Worm (Caenorhabditis elegans): ENCODE measurements around the gene F42A10.7.

Gene F42A10.7

ce11 chrIII:6173020-6173597 is 5.4 kb downstream of the F42A10.7 start, which contains the start of the genes abcf-3 and F42A10.5 (continued):
- TF ChIP-seq B0261.1 (tag; optimal IDR thresholded peaks at IDR 0.05) (no peak), ets-4 (GFP tag; optimal IDR thresholded peaks at IDR 0.05) (no peak), Y56A3A.18 (GFP tag; IDR thresholded peaks at IDR 0.05) (no peak), mcd-1 (GFP tag; IDR thresholded peaks at IDR 0.05) (peak; percentile 66), madf-10 (tag; optimal IDR thresholded peaks at IDR 0.05) (no peak), snpc-4 (GFP tag; optimal IDR thresholded peaks at IDR 0.05) (peak; percentile 20), snpc-4 (tag; optimal IDR thresholded peaks at IDR 0.05) (peak in 2 of 4 experiments; percentile 1 to 21), lag-1 (GFP tag; IDR thresholded peaks at IDR 0.05) (no peak), F33H1.4 (GFP tag; IDR thresholded peaks at IDR 0.05) (peak; percentile 58), Y95B8A.8 (GFP tag; IDR thresholded peaks at IDR 0.05) (no peak), nhr-27 (tag; optimal IDR thresholded peaks at IDR 0.05) (no peak), F39B2.1 (GFP tag; IDR thresholded peaks at IDR 0.05) (no peak), tlf-1 (GFP tag; optimal IDR thresholded peaks at IDR 0.05) (peak; percentile 26), madf-6 (GFP tag; IDR thresholded peaks at IDR 0.05) (peak; percentile 55; the same call in 1 of the 2 replicates), rec-8 (tag; optimal IDR thresholded peaks at IDR 0.05) (no peak), akir-1 (GFP tag; optimal IDR thresholded peaks at IDR 0.05) (no peak), let-607 (tag; optimal IDR thresholded peaks at IDR 0.05) (peak in 1 of 2 experiments; percentile 56), B0035.1 (tag; optimal IDR thresholded peaks at IDR 0.05) (no peak), ztf-18 (tag; optimal IDR thresholded peaks at IDR 0.05) (peak; percentile 94), tbp1 (GFP tag; optimal IDR thresholded peaks at IDR 0.05) (peak; percentile 23)

- TF ChIP-seq lin-40 (tag; optimal IDR thresholded peaks at IDR 0.05) (no peak), cebp-1 (GFP tag; IDR thresholded peaks at IDR 0.05) (no peak), cebp-1 (tag; optimal IDR thresholded peaks at IDR 0.05) (peak; percentile 24), dpl-1 (GFP tag; optimal IDR thresholded peaks at IDR 0.05) (no peak), chd-7 (tag; optimal IDR thresholded peaks at IDR 0.05) (peak; percentile 14), dox-1 (GFP tag; IDR thresholded peaks at IDR 0.05) (peak; percentile 7; the same call in 1 of the 2 replicates), K12H6.12 (tag; optimal IDR thresholded peaks at IDR 0.05) (peak; percentile 12), egrh-3 (GFP tag; IDR thresholded peaks at IDR 0.05) (0 out of 2 replicates have a peak, but pooled peaks have one; percentile 20), hmg-1.2 (GFP tag; IDR thresholded peaks at IDR 0.05) (peak; percentile 95), hsf-1 (GFP tag; IDR thresholded peaks at IDR 0.05) (peak; percentile 84), rpc-1 (optimal IDR thresholded peaks at IDR 0.05) (peak; percentile 51), rpc-1 (tag; optimal IDR thresholded peaks at IDR 0.05) (no peak), C17E4.6 (GFP tag; IDR thresholded peaks at IDR 0.05) (no peak), let-607 (tag; optimal IDR thresholded peaks at IDR 0.05) (no peak), lin-35 (GFP tag; optimal IDR thresholded peaks at IDR 0.05) (peak in 1 of 3 experiments; percentile 30), F37B4.10 (GFP tag; IDR thresholded peaks at IDR 0.05) (no peak), tbp1 (GFP tag; optimal IDR thresholded peaks at IDR 0.05) (peak; percentile 4), mxl-1 (tag; optimal IDR thresholded peaks at IDR 0.05) (no peak)
Measured at ce11 chrIII:6170038-6170437, 8.4 kb downstream of the F42A10.7 start.

Measured in whole organism, young adult.